Worm (Caenorhabditis elegans) whole organism, mixed stage, embryonic: Measurements from ENCODE around the gene ZK1236.1.

Source experiments
- lin-13 ChIP-seq: fragments of 150-350 bp; optimal IDR thresholded peaks from 2 replicates; lab custom pipeline; 2014; ENCODE audit warnings: missing biosample characterization, missing genetic modification characterization
- pha-4 ChIP-seq: fragments of 150-350 bp; optimal IDR thresholded peaks from 2 replicates; lab custom pipeline; 2018; ENCODE audit warnings: missing biosample characterization, missing genetic modification reagents, missing genetic modification characterization
- unc-62 ChIP-seq: fragments of 150-350 bp; optimal IDR thresholded peaks from 2 replicates; lab custom pipeline; 2014; ENCODE audit warnings: missing biosample characterization, missing genetic modification reagents, missing genetic modification characterization

DNA sequence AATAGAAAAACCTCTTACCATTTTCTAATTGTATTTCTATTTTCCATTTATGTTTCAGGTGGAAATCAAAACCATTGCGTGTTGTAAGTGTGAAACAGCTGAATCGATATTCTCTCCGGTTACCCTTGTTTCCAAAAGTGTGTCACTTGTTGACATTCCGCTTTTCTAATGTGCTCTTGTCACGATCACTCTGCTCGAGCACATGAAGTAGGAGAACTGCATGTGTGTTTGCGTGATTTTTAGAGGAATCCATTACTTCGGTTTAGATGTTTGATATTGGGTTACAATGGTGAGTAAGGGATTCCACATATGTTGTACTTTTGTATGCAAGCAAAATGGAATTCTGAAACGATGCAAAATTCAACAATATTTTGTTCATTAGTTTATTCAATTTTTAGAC lies 21.4 kb downstream of the ZK1236.1 start:
- no peak for TF ChIP-seq pha-4
- TF ChIP-seq lin-13: no peak
- no peak for TF ChIP-seq unc-62
